Fruit fly (Drosophila melanogaster): ENCODE data around the gene Nrg.

DNA sequence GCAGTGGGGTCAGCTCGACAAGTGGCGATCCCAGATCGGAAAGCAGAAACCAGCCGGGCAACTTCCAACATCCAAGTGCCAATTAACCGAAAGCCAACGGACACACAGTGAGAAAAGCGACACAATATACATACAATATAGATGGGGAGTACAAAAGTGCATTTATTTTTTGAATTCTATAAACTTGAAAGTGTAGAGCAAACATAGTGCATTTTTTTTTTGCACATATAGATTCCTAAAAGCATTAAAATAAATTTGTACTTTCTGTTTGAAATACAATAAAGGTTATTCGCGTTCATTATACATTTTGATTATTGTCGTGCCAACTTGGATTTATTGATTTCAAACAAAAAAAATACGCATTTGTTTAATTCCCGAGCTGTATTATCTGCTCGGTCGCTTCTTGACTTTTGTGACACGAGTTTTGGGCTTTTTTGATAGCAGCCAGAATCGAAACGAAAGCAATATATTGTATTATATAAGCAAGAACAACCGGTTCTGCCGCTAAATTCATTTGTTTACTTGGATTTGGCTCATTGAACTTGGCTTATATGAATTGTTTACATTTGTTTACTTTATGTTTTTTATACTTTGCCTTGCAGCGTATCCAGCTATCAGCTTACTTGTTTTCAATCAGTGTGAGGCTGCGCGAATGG is 55.9 kb downstream of the Nrg start, which contains the start of gene spirit:
- no peak for TF ChIP-seq CG17829 (tag; optimal IDR thresholded peaks at IDR 0.05)
- no peak for TF ChIP-seq vnd (GFP tag; IDR thresholded peaks at IDR 0.05; ENCODE audit: partially characterized antibody)
- no peak for TF ChIP-seq Ets65A (GFP tag)
